Worm (Caenorhabditis elegans) whole organism, L4 larva: ENCODE measurements around the gene dhhc-10.

Experiments used
- F37D6.2 ChIP-seq: sonication (generic microtip); optimal IDR thresholded peaks from 2 replicates; lab custom pipeline; 2016; ENCODE audit warnings: mild to moderate bottlenecking, missing genetic modification characterization, missing compliant biosample characterization
- F44E2.7 ChIP-seq: fragments of 200-800 bp; sonication (Bioruptor generic); IDR thresholded peaks from 2 replicates; pipeline ENCODE4 v2.1.2; 2022; ENCODE audit warnings: missing genetic modification characterization, missing compliant biosample characterization
- F49E8.2 ChIP-seq: sonication (generic microtip); optimal IDR thresholded peaks from 2 replicates; lab custom pipeline; 2016; ENCODE audit warnings: missing compliant biosample characterization, mild to moderate bottlenecking, missing genetic modification characterization, borderline replicate concordance
- R02D3.7 ChIP-seq: fragments of 150-350 bp; sonication (generic microtip); optimal IDR thresholded peaks from 3 replicates; lab custom pipeline; 2014; ENCODE audit warnings: missing biosample characterization, missing genetic modification characterization
- T20F7.1 ChIP-seq: fragments of 200-800 bp; sonication (Bioruptor generic); optimal IDR thresholded peaks from 2 replicates; lab custom pipeline; 2018; ENCODE audit warnings: mild to moderate bottlenecking, missing genetic modification characterization, missing compliant biosample characterization
- T26A8.4 ChIP-seq: fragments of 200-800 bp; sonication (Bioruptor generic); IDR thresholded peaks from 2 replicates; pipeline ENCODE4 v1.3.6; 2022; ENCODE audit warnings: missing genetic modification characterization, missing compliant biosample characterization
- Y48G9A.11 ChIP-seq: fragments of 200-800 bp; sonication (Bioruptor generic); IDR thresholded peaks from 2 replicates; pipeline ENCODE4 v1.3.6; 2022; ENCODE audit warnings: missing genetic modification reagents, missing genetic modification characterization, missing compliant biosample characterization
- Y75B8A.6 ChIP-seq: fragments of 200-800 bp; sonication (Bioruptor generic); IDR thresholded peaks from 2 replicates; pipeline ENCODE4 v1.3.6; 2022; ENCODE audit warnings: missing genetic modification reagents, missing genetic modification characterization, missing compliant biosample characterization
- ZK546.5 ChIP-seq, 2 experiments: sonication (generic microtip); optimal IDR thresholded peaks; 2 replicates each; lab custom pipeline; 2017; ENCODE audit warnings: missing biosample characterization in 2 of 2, missing genetic modification characterization in 2 of 2
- ama-1 ChIP-seq: fragments of 150-350 bp; optimal IDR thresholded peaks from 2 replicates; lab custom pipeline; 2014; ENCODE audit warnings: inconsistent platforms, mixed read lengths
- arid-1 ChIP-seq: fragments of 200-800 bp; sonication (Bioruptor generic); conservative IDR thresholded peaks from 2 replicates; pipeline ENCODE4 v1.3.6; 2022; ENCODE audit warnings: missing genetic modification reagents, missing genetic modification characterization, missing compliant biosample characterization
- ceh-28 ChIP-seq: fragments of 150-350 bp; optimal IDR thresholded peaks from 2 replicates; lab custom pipeline; 2014; ENCODE audit warnings: missing biosample characterization, missing genetic modification reagents, missing genetic modification characterization
- ceh-32 ChIP-seq: sonication (generic microtip); optimal IDR thresholded peaks from 2 replicates; lab custom pipeline; 2016; ENCODE audit warnings: mild to moderate bottlenecking, missing genetic modification characterization, missing compliant biosample characterization; ENCODE audit not compliant: poor library complexity
- ceh-44 ChIP-seq: fragments of 200-800 bp; sonication (Bioruptor generic); IDR thresholded peaks from 2 replicates; pipeline ENCODE4 v1.3.6; 2022; ENCODE audit warnings: missing genetic modification reagents, missing genetic modification characterization, missing compliant biosample characterization
- ceh-62 ChIP-seq: sonication (generic microtip); optimal IDR thresholded peaks from 2 replicates; lab custom pipeline; 2017; ENCODE audit warnings: missing biosample characterization, missing genetic modification characterization
- ces-1 ChIP-seq: fragments of 150-350 bp; sonication (generic microtip); optimal IDR thresholded peaks from 4 replicates; lab custom pipeline; 2014; ENCODE audit warnings: missing biosample characterization, missing genetic modification reagents, missing genetic modification characterization
- dmd-8 ChIP-seq: fragments of 200-800 bp; sonication (Bioruptor generic); IDR thresholded peaks from 2 replicates; pipeline ENCODE4 v1.3.6; 2022; ENCODE audit warnings: missing genetic modification characterization, missing compliant biosample characterization
- dmd-9 ChIP-seq: fragments of 200-800 bp; sonication (Bioruptor generic); IDR thresholded peaks from 2 replicates; pipeline ENCODE4 v1.3.6; 2022; ENCODE audit warnings: missing genetic modification reagents, missing genetic modification characterization, missing compliant biosample characterization
- dpl-1 ChIP-seq: fragments of 150-350 bp; optimal IDR thresholded peaks from 2 replicates; lab custom pipeline; 2014; ENCODE audit warnings: missing biosample characterization, missing genetic modification reagents, missing genetic modification characterization
- dve-1 ChIP-seq: sonication (generic microtip); optimal IDR thresholded peaks from 2 replicates; lab custom pipeline; 2017; ENCODE audit warnings: antibody characterized with exemption, mild to moderate bottlenecking, missing genetic modification characterization, missing compliant biosample characterization; ENCODE audit not compliant: insufficient read depth
- egl-43 ChIP-seq: fragments of 200-800 bp; sonication (Bioruptor generic); IDR thresholded peaks from 2 replicates; pipeline ENCODE4 v1.3.6; 2022; ENCODE audit warnings: missing genetic modification reagents, missing genetic modification characterization, missing compliant biosample characterization
- jun-1 ChIP-seq: fragments of 150-350 bp; optimal IDR thresholded peaks from 2 replicates; lab custom pipeline; 2014; ENCODE audit warnings: missing biosample characterization, missing genetic modification reagents, missing genetic modification characterization
- lin-29 ChIP-seq: fragments of 200-800 bp; sonication (Bioruptor generic); IDR thresholded peaks from 2 replicates; pipeline ENCODE4 v1.3.6; 2022; ENCODE audit warnings: missing genetic modification reagents, missing genetic modification characterization, missing compliant biosample characterization
- lin-39 ChIP-seq: fragments of 150-350 bp; optimal IDR thresholded peaks from 2 replicates; lab custom pipeline; 2014; ENCODE audit warnings: missing biosample characterization, missing genetic modification reagents, missing genetic modification characterization
- lir-3 ChIP-seq: sonication (generic microtip); optimal IDR thresholded peaks from 2 replicates; lab custom pipeline; 2016; ENCODE audit warnings: mild to moderate bottlenecking, missing genetic modification characterization, missing compliant biosample characterization
- lsy-2 ChIP-seq, 2 experiments: fragments of 150-350 bp in 1 of 2; sonication (generic microtip) in 1 of 2; optimal IDR thresholded peaks; 2 replicates each; lab custom pipeline; 2014 to 2017; ENCODE audit warnings: missing biosample characterization in 2 of 2, missing genetic modification characterization in 2 of 2
- madf-5 ChIP-seq, 2 experiments: fragments of 200-800 bp; sonication (Bioruptor generic); IDR thresholded peaks; 2 replicates each; pipeline ENCODE4 v1.3.6; 2022; ENCODE audit warnings: missing compliant biosample characterization in 2 of 2, missing genetic modification characterization in 2 of 2
- madf-9 ChIP-seq: fragments of 200-800 bp; sonication (Bioruptor generic); conservative IDR thresholded peaks from 2 replicates; pipeline ENCODE4 v1.3.6; 2022; ENCODE audit warnings: missing genetic modification reagents, missing genetic modification characterization, missing compliant biosample characterization
- mep-1 ChIP-seq: fragments of 150-350 bp; sonication (generic microtip); optimal IDR thresholded peaks from 3 replicates; lab custom pipeline; 2014; ENCODE audit warnings: missing biosample characterization, missing genetic modification characterization
- mes-2 ChIP-seq: sonication (generic microtip); optimal IDR thresholded peaks from 2 replicates; lab custom pipeline; 2016; ENCODE audit warnings: missing genotype, mild to moderate bottlenecking, missing genetic modification characterization, missing compliant biosample characterization; ENCODE audit not compliant: poor library complexity, severe bottlenecking
- mxl-2 ChIP-seq: fragments of 200-800 bp; sonication (Bioruptor generic); conservative IDR thresholded peaks from 2 replicates; pipeline ENCODE4 v1.3.6; 2022; ENCODE audit warnings: missing genetic modification reagents, missing genetic modification characterization, missing compliant biosample characterization
- mxl-3 ChIP-seq: fragments of 200-800 bp; sonication (Bioruptor generic); optimal IDR thresholded peaks from 2 replicates; lab custom pipeline; 2018; ENCODE audit warnings: mild to moderate bottlenecking, missing genetic modification characterization, missing compliant biosample characterization
- nhr-102 ChIP-seq: sonication (generic microtip); optimal IDR thresholded peaks from 2 replicates; lab custom pipeline; 2016; ENCODE audit warnings: mild to moderate bottlenecking, missing genetic modification characterization, moderate library complexity, missing compliant biosample characterization
- nhr-11 ChIP-seq: fragments of 150-350 bp; optimal IDR thresholded peaks from 2 replicates; lab custom pipeline; 2014; ENCODE audit warnings: missing biosample characterization, missing genetic modification characterization
- nhr-111 ChIP-seq: fragments of 200-800 bp; sonication (Bioruptor generic); optimal IDR thresholded peaks from 2 replicates; lab custom pipeline; 2018; ENCODE audit warnings: mild to moderate bottlenecking, missing genetic modification characterization, missing compliant biosample characterization
- nhr-237 ChIP-seq: sonication (generic microtip); optimal IDR thresholded peaks from 2 replicates; lab custom pipeline; 2017; ENCODE audit warnings: missing biosample characterization, missing genetic modification characterization
- nhr-41 ChIP-seq: fragments of 200-800 bp; sonication (Bioruptor generic); IDR thresholded peaks from 2 replicates; pipeline ENCODE4 v1.3.6; 2022; ENCODE audit warnings: missing genetic modification reagents, missing genetic modification characterization, missing compliant biosample characterization
- nhr-48 ChIP-seq: sonication (generic microtip); optimal IDR thresholded peaks from 2 replicates; lab custom pipeline; 2016; ENCODE audit warnings: mild to moderate bottlenecking, missing genetic modification characterization, missing compliant biosample characterization
- nhr-6 ChIP-seq: fragments of 150-350 bp; optimal IDR thresholded peaks from 2 replicates; lab custom pipeline; 2014; ENCODE audit warnings: missing biosample characterization, missing genetic modification characterization
- php-3 ChIP-seq: fragments of 200-800 bp; sonication (Bioruptor generic); IDR thresholded peaks from 2 replicates; pipeline ENCODE4 v1.3.6; 2022; ENCODE audit warnings: missing genetic modification reagents, missing genetic modification characterization, missing compliant biosample characterization
- pqm-1 ChIP-seq: sonication (generic microtip); optimal IDR thresholded peaks from 2 replicates; lab custom pipeline; 2017; ENCODE audit warnings: missing biosample characterization, missing genetic modification characterization
- rbr-2 ChIP-seq: sonication (generic microtip); optimal IDR thresholded peaks from 2 replicates; lab custom pipeline; 2016; ENCODE audit warnings: missing genotype, missing genetic modification characterization, missing compliant biosample characterization
- saeg-2 ChIP-seq: fragments of 200-800 bp; sonication (Bioruptor generic); IDR thresholded peaks from 2 replicates; pipeline ENCODE4 v1.3.6; 2022; ENCODE audit warnings: missing genetic modification reagents, missing genetic modification characterization, missing compliant biosample characterization
- sdz-12 ChIP-seq: fragments of 200-800 bp; sonication (Bioruptor generic); optimal IDR thresholded peaks from 2 replicates; lab custom pipeline; 2018; ENCODE audit warnings: mild to moderate bottlenecking, missing genetic modification characterization, missing compliant biosample characterization
- skn-1 ChIP-seq: fragments of 150-350 bp; optimal IDR thresholded peaks from 2 replicates; lab custom pipeline; 2014; ENCODE audit warnings: missing biosample characterization, missing genetic modification characterization
- snpc-1.2 ChIP-seq: fragments of 200-800 bp; sonication (Bioruptor generic); IDR thresholded peaks from 2 replicates; pipeline ENCODE4 v1.3.6; 2022; ENCODE audit warnings: missing genetic modification reagents, missing genetic modification characterization, missing compliant biosample characterization
- snpc-4 ChIP-seq: fragments of 150-350 bp; optimal IDR thresholded peaks from 2 replicates; lab custom pipeline; 2014; ENCODE audit warnings: missing biosample characterization, missing genetic modification characterization
- tag-97 ChIP-seq: fragments of 200-800 bp; sonication (Bioruptor generic); IDR thresholded peaks from 2 replicates; pipeline ENCODE4 v1.3.6; 2022; ENCODE audit warnings: missing genetic modification characterization, missing compliant biosample characterization
- unc-39 ChIP-seq: sonication (generic microtip); optimal IDR thresholded peaks from 2 replicates; lab custom pipeline; 2017; ENCODE audit warnings: missing biosample characterization, missing genetic modification characterization
- vab-7 ChIP-seq: fragments of 200-800 bp; sonication (Bioruptor generic); IDR thresholded peaks from 2 replicates; pipeline ENCODE4 v1.3.6; 2022; ENCODE audit warnings: missing genetic modification reagents, missing genetic modification characterization, missing compliant biosample characterization
- zip-11 ChIP-seq: fragments of 200-800 bp; sonication (Bioruptor generic); IDR thresholded peaks from 2 replicates; pipeline ENCODE4 v1.3.6; 2022; ENCODE audit warnings: missing genetic modification characterization, missing compliant biosample characterization
- zip-2 ChIP-seq: fragments of 150-350 bp; optimal IDR thresholded peaks from 2 replicates; lab custom pipeline; 2014; ENCODE audit warnings: missing biosample characterization, missing genetic modification characterization

dhhc-10 gene

DNA sequence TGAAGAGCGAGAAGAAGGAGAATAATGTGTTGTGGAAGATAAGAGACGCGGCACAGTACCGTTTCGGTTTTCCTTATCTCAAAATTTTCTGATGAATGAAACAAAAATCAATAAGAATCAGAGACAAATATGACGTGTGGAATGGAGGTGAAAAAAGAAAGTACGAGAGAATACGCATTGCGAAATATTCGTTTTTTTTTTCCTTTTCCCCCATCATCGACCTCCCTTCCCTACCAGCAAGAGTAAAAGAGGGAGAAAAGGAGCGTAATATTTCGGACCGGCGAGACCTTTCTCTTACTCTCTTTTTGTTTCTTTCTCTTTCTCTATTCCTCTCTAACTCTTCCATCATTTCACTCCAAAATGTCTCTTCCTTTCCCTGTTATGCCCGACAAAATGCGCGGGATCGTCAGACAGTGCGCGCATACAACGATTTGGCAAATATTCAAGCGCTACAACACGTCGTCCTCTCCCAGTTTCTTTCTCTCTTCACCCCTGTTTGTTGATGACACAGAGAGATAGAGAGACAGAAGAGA, 44.6 kb upstream of the dhhc-10 start (continued):
- TF ChIP-seq pqm-1 (peak; percentile 93), ZK546.5 (tag; optimal IDR thresholded peaks at IDR 0.05; lab: Kevin White, UChicago) (no peak), ceh-44 (GFP tag; lab: Robert Waterston, UW) (no peak), dmd-9 (GFP tag; lab: Robert Waterston, UW) (no peak), lin-39 (tag; lab: Kevin White, UChicago) (no peak), snpc-1.2 (GFP tag; lab: Robert Waterston, UW) (no peak), skn-1 (no peak), F37D6.2 (no peak), nhr-102 (tag; lab: Kevin White, UChicago) (no peak), ces-1 (GFP tag; lab: Kevin White, UChicago) (no peak), zip-11 (no peak), R02D3.7 (tag; lab: Kevin White, UChicago) (no peak), Y75B8A.6 (GFP tag; lab: Robert Waterston, UW) (no peak), rbr-2 (peak; percentile 26), nhr-48 (tag; lab: Kevin White, UChicago) (peak; percentile 40), F49E8.2 (tag; lab: Kevin White, UChicago) (no peak), tag-97 (no peak), lin-29 (GFP tag; lab: Robert Waterston, UW) (no peak), lsy-2 (tag; optimal IDR thresholded peaks at IDR 0.05; lab: Kevin White, UChicago) (peak; percentile 13 to 51), unc-39 (tag; lab: Kevin White, UChicago) (no peak), ceh-28 (peak; percentile 46), ceh-62 (tag; lab: Kevin White, UChicago) (no peak), vab-7 (no peak), lir-3 (tag; lab: Kevin White, UChicago) (no peak), mep-1 (peak; percentile 65), php-3 (GFP tag; lab: Robert Waterston, UW) (no peak), egl-43 (GFP tag; lab: Robert Waterston, UW) (no peak), dmd-8 (GFP tag; lab: Robert Waterston, UW) (no peak), dve-1 (tag; lab: Kevin White, UChicago) (peak; percentile 69), jun-1 (tag; lab: Kevin White, UChicago) (no peak), saeg-2 (no peak), nhr-41 (GFP tag; lab: Robert Waterston, UW) (no peak), ceh-32 (no peak), F44E2.7 (GFP tag; lab: Robert Waterston, UW) (no peak), snpc-4 (tag; lab: Kevin White, UChicago) (no peak), nhr-111 (no peak), mxl-3 (GFP tag; lab: Kevin White, UChicago) (peak; percentile 29), sdz-12 (GFP tag; lab: Kevin White, UChicago) (no peak), arid-1 (GFP tag; lab: Robert Waterston, UW) (no peak), T26A8.4 (GFP tag; lab: Robert Waterston, UW) (no peak), dpl-1 (GFP tag; lab: Kevin White, UChicago) (no peak), zip-2 (no peak), nhr-6 (tag; lab: Kevin White, UChicago) (peak; percentile 77), madf-9 (GFP tag; lab: Robert Waterston, UW) (no peak; the same call in 1 of the 2 replicates), T20F7.1 (GFP tag; lab: Kevin White, UChicago) (no peak), mes-2 (peak; percentile 24), mxl-2 (no peak), madf-5 (GFP tag; IDR thresholded peaks at IDR 0.05; lab: Robert Waterston, UW) (no peak), nhr-11 (no peak), Y48G9A.11 (GFP tag; lab: Robert Waterston, UW) (no peak), nhr-237 (no peak), ama-1 (lab: Kevin White, UChicago) (no peak)
